Worm (Caenorhabditis elegans) whole organism, L4 larva: ENCODE measurements around the gene mnp-1.

Experiments used
- D1046.2 ChIP-seq: fragments of 200-800 bp; sonication (Bioruptor generic); IDR thresholded peaks from 2 replicates; pipeline ENCODE4 v1.3.6; 2022; ENCODE audit warnings: missing genetic modification characterization, missing compliant biosample characterization
- aly-2 ChIP-seq: sonication (generic microtip); optimal IDR thresholded peaks from 2 replicates; lab custom pipeline; 2018; ENCODE audit warnings: missing biosample characterization, missing genetic modification characterization
- ces-1 ChIP-seq: fragments of 150-350 bp; sonication (generic microtip); optimal IDR thresholded peaks from 4 replicates; lab custom pipeline; 2014; ENCODE audit warnings: missing biosample characterization, missing genetic modification reagents, missing genetic modification characterization
- daf-12 ChIP-seq: fragments of 150-350 bp; optimal IDR thresholded peaks from 2 replicates; lab custom pipeline; 2014; ENCODE audit warnings: missing biosample characterization, missing genetic modification reagents, missing genetic modification characterization
- dve-1 ChIP-seq: sonication (generic microtip); optimal IDR thresholded peaks from 2 replicates; lab custom pipeline; 2017; ENCODE audit warnings: antibody characterized with exemption, mild to moderate bottlenecking, missing genetic modification characterization, missing compliant biosample characterization; ENCODE audit not compliant: insufficient read depth
- lin-15B ChIP-seq: fragments of 150-350 bp; sonication (generic microtip); optimal IDR thresholded peaks from 3 replicates; lab custom pipeline; 2014; ENCODE audit warnings: missing biosample characterization, missing genetic modification characterization
- nhr-41 ChIP-seq: fragments of 200-800 bp; sonication (Bioruptor generic); IDR thresholded peaks from 2 replicates; pipeline ENCODE4 v1.3.6; 2022; ENCODE audit warnings: missing genetic modification reagents, missing genetic modification characterization, missing compliant biosample characterization
- nhr-76 ChIP-seq: fragments of 150-350 bp; optimal IDR thresholded peaks from 2 replicates; lab custom pipeline; 2014; ENCODE audit warnings: missing biosample characterization, missing genetic modification characterization
- pha-4 ChIP-seq, 2 experiments: fragments of 150-350 bp in 1 of 2; fragments of 200-800 bp in 1 of 2; sonication (Bioruptor generic) in 1 of 2; IDR thresholded peaks in 1 of 2; optimal IDR thresholded peaks in 1 of 2; 2 replicates each; pipeline versions ENCODE4 v1.3.6 to Lab custom; 2014 to 2022; ENCODE audit warnings: missing genetic modification characterization in 2 of 2, missing genetic modification reagents in 2 of 2, missing biosample characterization in 1 of 2, missing compliant biosample characterization in 1 of 2
- spr-1 ChIP-seq: sonication (generic microtip); optimal IDR thresholded peaks from 2 replicates; lab custom pipeline; 2016; ENCODE audit warnings: mild to moderate bottlenecking, missing genetic modification characterization, missing compliant biosample characterization
- zag-1 ChIP-seq: fragments of 150-350 bp; optimal IDR thresholded peaks from 2 replicates; lab custom pipeline; 2014; ENCODE audit warnings: missing biosample characterization, missing genetic modification characterization
- zip-11 ChIP-seq: fragments of 200-800 bp; sonication (Bioruptor generic); IDR thresholded peaks from 2 replicates; pipeline ENCODE4 v1.3.6; 2022; ENCODE audit warnings: missing genetic modification characterization, missing compliant biosample characterization

ce11 chrIII:4380835-4381234, 24.4 kb downstream of the mnp-1 start:
- TF ChIP-seq aly-2 (tag; lab: Kevin White, UChicago) (no peak), zip-11 (no peak), daf-12 (tag; lab: Kevin White, UChicago) (no peak), zag-1 (tag; lab: Kevin White, UChicago) (no peak), ces-1 (GFP tag; lab: Kevin White, UChicago) (no peak), nhr-41 (no peak), spr-1 (tag; lab: Kevin White, UChicago) (no peak), dve-1 (tag; lab: Kevin White, UChicago) (no peak), D1046.2 (GFP tag; lab: Robert Waterston, UW) (no peak), lin-15B (no peak), nhr-76 (tag; lab: Kevin White, UChicago) (no peak), pha-4 (GFP tag; IDR thresholded peaks at IDR 0.05; lab: Robert Waterston, UW) (no peak), pha-4 (tag; optimal IDR thresholded peaks at IDR 0.05; lab: Kevin White, UChicago) (no peak)
